Fruit fly (Drosophila melanogaster) whole organism, embryonic: ENCODE measurements around the gene CG12020.

ENCODE experiments used
- Abd-B ChIP-seq: fragments of 200-800 bp; sonication (Bioruptor generic); optimal IDR thresholded peaks from 2 replicates; lab custom pipeline; 2018; ENCODE audit warnings: missing biosample characterization, mild to moderate bottlenecking, missing genetic modification characterization, moderate library complexity
- Bdp1 ChIP-seq: fragments of 200-800 bp; sonication (Bioruptor generic); optimal IDR thresholded peaks from 3 replicates; lab custom pipeline; 2016; ENCODE audit warnings: missing biosample characterization, missing genetic modification characterization
- CG10267 ChIP-seq: fragments of 200-800 bp; sonication (Bioruptor generic); optimal IDR thresholded peaks from 2 replicates; lab custom pipeline; 2018; ENCODE audit warnings: missing biosample characterization, mild to moderate bottlenecking, missing genetic modification characterization, moderate library complexity
- CG10431 ChIP-seq: fragments of 200-800 bp; sonication (Bioruptor generic); optimal IDR thresholded peaks from 3 replicates; lab custom pipeline; 2018; ENCODE audit warnings: missing biosample characterization, mild to moderate bottlenecking, missing genetic modification characterization
- CG13123 ChIP-seq: fragments of 200-800 bp; sonication (Bioruptor generic); optimal IDR thresholded peaks from 2 replicates; lab custom pipeline; 2016; ENCODE audit warnings: missing biosample characterization, missing genetic modification characterization
- CG13287 ChIP-seq: fragments of 200-800 bp; sonication (Bioruptor generic); IDR thresholded peaks from 2 replicates; pipeline ENCODE4 v1.3.6; 2022; ENCODE audit warnings: missing biosample characterization, missing genetic modification characterization; ENCODE audit not compliant: partially characterized antibody
- CG1792 ChIP-seq: fragments of 200-800 bp; sonication (Bioruptor generic); optimal IDR thresholded peaks from 2 replicates; lab custom pipeline; 2016; ENCODE audit warnings: missing biosample characterization, missing genetic modification characterization
- CG30020 ChIP-seq: fragments of 200-800 bp; optimal IDR thresholded peaks from 2 replicates; lab custom pipeline; 2019; ENCODE audit warnings: missing biosample characterization, mild to moderate bottlenecking, missing genetic modification characterization, moderate library complexity
- CG34224 ChIP-seq: fragments of 200-800 bp; sonication (Bioruptor generic); IDR thresholded peaks from 3 replicates; pipeline ENCODE4 v1.3.6; 2022; ENCODE audit warnings: missing biosample characterization, missing genetic modification characterization; ENCODE audit not compliant: partially characterized antibody
- CG34376 ChIP-seq: fragments of 200-800 bp; sonication (Bioruptor generic); optimal IDR thresholded peaks from 2 replicates; lab custom pipeline; 2018; ENCODE audit warnings: missing biosample characterization, mild to moderate bottlenecking, missing genetic modification characterization
- CG3847 ChIP-seq: fragments of 200-800 bp; sonication (Bioruptor generic); IDR thresholded peaks from 2 replicates; pipeline ENCODE4 v1.3.6; 2022; ENCODE audit warnings: missing biosample characterization, missing genetic modification characterization
- CG6791 ChIP-seq: fragments of 200-800 bp; sonication (Bioruptor generic); IDR thresholded peaks from 3 replicates; pipeline ENCODE4 v1.3.6; 2022; ENCODE audit warnings: missing biosample characterization, missing genetic modification characterization; ENCODE audit not compliant: partially characterized antibody
- CG9797 ChIP-seq: fragments of 200-800 bp; sonication (Bioruptor generic); optimal IDR thresholded peaks from 3 replicates; lab custom pipeline; 2018; ENCODE audit warnings: missing biosample characterization, mild to moderate bottlenecking, missing genetic modification characterization
- CHES-1-like ChIP-seq: fragments of 200-800 bp; sonication (Bioruptor generic); optimal IDR thresholded peaks from 2 replicates; lab custom pipeline; 2016; ENCODE audit warnings: missing biosample characterization, missing genetic modification characterization
- CTCF ChIP-seq: fragments of 200-800 bp; sonication (Bioruptor generic); optimal IDR thresholded peaks from 2 replicates; lab custom pipeline; 2017; ENCODE audit warnings: missing biosample characterization, mild to moderate bottlenecking, missing genetic modification characterization, moderate library complexity
- CoRest ChIP-seq: fragments of 200-800 bp; sonication (Bioruptor generic); optimal IDR thresholded peaks from 3 replicates; lab custom pipeline; 2018; ENCODE audit warnings: missing biosample characterization, mild to moderate bottlenecking, missing genetic modification characterization, moderate library complexity
- Dll ChIP-seq: fragments of 200-800 bp; sonication (Bioruptor generic); IDR thresholded peaks from 4 replicates; pipeline ENCODE4 v1.3.6; 2022; ENCODE audit warnings: missing biosample characterization, missing genetic modification characterization; ENCODE audit not compliant: partially characterized antibody
- Doc3 ChIP-seq: fragments of 200-800 bp; sonication (Bioruptor generic); IDR thresholded peaks from 3 replicates; pipeline ENCODE4 v1.3.6; 2022; ENCODE audit warnings: missing biosample characterization, missing genetic modification characterization; ENCODE audit not compliant: partially characterized antibody
- Eip74EF ChIP-seq, 2 experiments: fragments of 200-800 bp in 1 of 2; fragments of >200 bp in 1 of 2; sonication (Bioruptor generic) in 1 of 2; optimal IDR thresholded peaks; 2 replicates each; lab custom pipeline; 2017 to 2019; ENCODE audit warnings: missing biosample characterization in 2 of 2, missing genetic modification characterization in 2 of 2, mild to moderate bottlenecking in 1 of 2, moderate library complexity in 1 of 2
- Elba2 ChIP-seq: fragments of 200-800 bp; sonication (Bioruptor generic); optimal IDR thresholded peaks from 3 replicates; lab custom pipeline; 2016; ENCODE audit warnings: missing biosample characterization, missing genetic modification characterization
- Ets97D ChIP-seq: fragments of 200-800 bp; sonication (Bioruptor generic); optimal IDR thresholded peaks from 3 replicates; lab custom pipeline; 2016; ENCODE audit warnings: missing biosample characterization, missing genetic modification characterization
- HLH4C ChIP-seq: fragments of 200-800 bp; sonication (Bioruptor generic); IDR thresholded peaks from 3 replicates; pipeline ENCODE4 v1.3.6; 2022; ENCODE audit warnings: missing biosample characterization, missing genetic modification characterization; ENCODE audit not compliant: partially characterized antibody
- HmgZ ChIP-seq: fragments of 200-800 bp; sonication (Bioruptor generic); optimal IDR thresholded peaks from 2 replicates; lab custom pipeline; 2018; ENCODE audit warnings: missing biosample characterization, mild to moderate bottlenecking, missing genetic modification characterization
- Lhr ChIP-seq: fragments of 200-800 bp; sonication (Bioruptor generic); optimal IDR thresholded peaks from 3 replicates; lab custom pipeline; 2017; ENCODE audit warnings: mild to moderate bottlenecking, missing biosample characterization, missing genetic modification reagents, missing genetic modification characterization
- MBD-R2 ChIP-seq: fragments of 200-800 bp; sonication (Bioruptor generic); IDR thresholded peaks from 2 replicates; pipeline ENCODE4 v1.3.6; 2022; ENCODE audit warnings: missing biosample characterization, missing genetic modification characterization
- MESR4 ChIP-seq: fragments of 200-800 bp; sonication (Bioruptor generic); optimal IDR thresholded peaks from 2 replicates; lab custom pipeline; 2018; ENCODE audit warnings: missing biosample characterization, mild to moderate bottlenecking, missing genetic modification characterization, moderate library complexity
- Mad ChIP-seq: fragments of 200-800 bp; sonication (Bioruptor generic); optimal IDR thresholded peaks from 2 replicates; lab custom pipeline; 2016; ENCODE audit warnings: missing biosample characterization, missing genetic modification characterization
- Med ChIP-seq: fragments of 200-800 bp; sonication (Bioruptor generic); peaks from one replicate; lab custom pipeline; 2016; ENCODE audit warnings: missing biosample characterization, missing genetic modification characterization, mild to moderate bottlenecking, inconsistent platforms, moderate library complexity
- Meics ChIP-seq: fragments of 200-800 bp; sonication (Bioruptor generic); optimal IDR thresholded peaks from 2 replicates; lab custom pipeline; 2017; ENCODE audit warnings: missing biosample characterization, mild to moderate bottlenecking, missing genetic modification characterization
- NC2β ChIP-seq: fragments of 200-800 bp; sonication (Bioruptor generic); optimal IDR thresholded peaks from 2 replicates; lab custom pipeline; 2016; ENCODE audit warnings: missing biosample characterization, missing genetic modification characterization
- Pdp1 ChIP-seq, 2 experiments: fragments of 200-800 bp; sonication (Bioruptor generic); optimal IDR thresholded peaks; 3 replicates each; lab custom pipeline; 2016; ENCODE audit warnings: missing biosample characterization in 2 of 2, missing genetic modification characterization in 2 of 2, mild to moderate bottlenecking in 1 of 2, moderate library complexity in 1 of 2
- Rx ChIP-seq: fragments of 200-800 bp; sonication (Bioruptor generic); IDR thresholded peaks from 2 replicates; pipeline ENCODE4 v1.3.6; 2022; ENCODE audit warnings: missing biosample characterization, missing genetic modification characterization
- Sry-δ ChIP-seq: fragments of 200-800 bp; sonication (Bioruptor generic); optimal IDR thresholded peaks from 2 replicates; lab custom pipeline; 2016; ENCODE audit warnings: missing biosample characterization, missing genetic modification characterization
- YL-1 ChIP-seq: fragments of 200-800 bp; sonication (Bioruptor generic); optimal IDR thresholded peaks from 3 replicates; lab custom pipeline; 2017; ENCODE audit warnings: missing biosample characterization, mild to moderate bottlenecking, missing genetic modification characterization
- amos ChIP-seq: fragments of 200-800 bp; sonication (Bioruptor generic); IDR thresholded peaks from 2 replicates; pipeline ENCODE4 v1.3.6; 2022; ENCODE audit warnings: missing biosample characterization, missing genetic modification characterization; ENCODE audit not compliant: partially characterized antibody
- crol ChIP-seq: fragments of 200-800 bp; sonication (Bioruptor generic); IDR thresholded peaks from 2 replicates; pipeline ENCODE4 v1.3.6; 2022; ENCODE audit warnings: missing biosample characterization, missing genetic modification characterization
- crp ChIP-seq, 2 experiments: fragments of 200-800 bp; sonication (Bioruptor generic); optimal IDR thresholded peaks; 2 replicates in 1 of 2; 3 replicates in 1 of 2; lab custom pipeline; 2017; ENCODE audit warnings: missing biosample characterization in 2 of 2, missing genetic modification characterization in 2 of 2, mild to moderate bottlenecking in 1 of 2, moderate library complexity in 1 of 2
- ken ChIP-seq: fragments of 200-800 bp; sonication (Bioruptor generic); IDR thresholded peaks from 3 replicates; pipeline ENCODE4 v1.3.6; 2022; ENCODE audit warnings: missing biosample characterization, missing genetic modification characterization
- mirr ChIP-seq: fragments of 200-800 bp; sonication (Bioruptor generic); optimal IDR thresholded peaks from 3 replicates; lab custom pipeline; 2018; ENCODE audit warnings: missing biosample characterization, mild to moderate bottlenecking, missing genetic modification characterization
- nerfin-1 ChIP-seq: fragments of 200-800 bp; sonication (Bioruptor generic); optimal IDR thresholded peaks from 3 replicates; lab custom pipeline; 2019; ENCODE audit warnings: missing biosample characterization, mild to moderate bottlenecking, missing genetic modification characterization, moderate library complexity
- otp ChIP-seq: fragments of 200-800 bp; sonication (Bioruptor generic); IDR thresholded peaks from 3 replicates; pipeline ENCODE4, ENCODE4 v1.3.6; 2022; ENCODE audit warnings: missing biosample characterization, missing genetic modification characterization
- repo ChIP-seq: fragments of 200-800 bp; sonication (Bioruptor generic); optimal IDR thresholded peaks from 2 replicates; lab custom pipeline; 2016; ENCODE audit warnings: missing biosample characterization, missing genetic modification characterization
- sd ChIP-seq: fragments of 200-800 bp; sonication (Bioruptor generic); optimal IDR thresholded peaks from 3 replicates; lab custom pipeline; 2018; ENCODE audit warnings: missing biosample characterization, mild to moderate bottlenecking, missing genetic modification characterization, moderate library complexity
- sna ChIP-seq: fragments of 200-800 bp; sonication (Bioruptor generic); IDR thresholded peaks from 2 replicates; pipeline ENCODE4 v1.3.6; 2022; ENCODE audit warnings: missing biosample characterization, missing genetic modification characterization; ENCODE audit not compliant: partially characterized antibody
- ssp ChIP-seq: fragments of 200-800 bp; sonication (Bioruptor generic); IDR thresholded peaks from 2 replicates; pipeline ENCODE4 v1.3.6; 2022; ENCODE audit warnings: missing biosample characterization, missing genetic modification characterization
- stwl ChIP-seq: fragments of 200-800 bp; sonication (Bioruptor generic); optimal IDR thresholded peaks from 3 replicates; lab custom pipeline; 2018; ENCODE audit warnings: missing biosample characterization, mild to moderate bottlenecking, missing genetic modification characterization, moderate library complexity
- trem ChIP-seq: fragments of 200-800 bp; optimal IDR thresholded peaks from 3 replicates; lab custom pipeline; 2019; ENCODE audit warnings: missing biosample characterization, mild to moderate bottlenecking, missing genetic modification characterization, moderate library complexity
- unc-4 ChIP-seq: fragments of 200-800 bp; sonication (Bioruptor generic); IDR thresholded peaks from 2 replicates; pipeline ENCODE4 v1.3.6; 2022; ENCODE audit warnings: missing biosample characterization, missing genetic modification characterization; ENCODE audit not compliant: partially characterized antibody

CG12020 gene

dm6 chr3L:1798649-1799048 is 1.5 kb downstream of the CG12020 start, which contains the start of gene Patj (continued):
- TF ChIP-seq sd (tag; lab: Kevin White, UChicago), result peak; percentile 93
- no peak for TF ChIP-seq Bdp1
- TF ChIP-seq unc-4 (GFP tag; lab: Robert Waterston, UW), result peak; percentile 55
- peak; percentile 66 for TF ChIP-seq CG3847
- TF ChIP-seq crol (GFP tag; lab: Robert Waterston, UW), result no peak
- no peak for TF ChIP-seq repo
- TF ChIP-seq CG10267 (tag; lab: Kevin White, UChicago), result peak; percentile 2
- peak; percentile 24 for TF ChIP-seq Ets97D (GFP tag; lab: Kevin White, UChicago)
- no peak for TF ChIP-seq Doc3 (GFP tag; lab: Robert Waterston, UW)
- TF ChIP-seq CG6791 (GFP tag; lab: Robert Waterston, UW), result no peak
- peak; percentile 50; the same call in 1 of the 2 replicates for TF ChIP-seq sna (GFP tag; lab: Robert Waterston, UW)
- TF ChIP-seq Sry-δ (GFP tag; lab: Kevin White, UChicago), result peak; percentile 48
- TF ChIP-seq nerfin-1 (tag; lab: Kevin White, UChicago), result peak; percentile 21
- TF ChIP-seq HLH4C (GFP tag; lab: Robert Waterston, UW), result peak; percentile 24; the same call in 1 of the 3 replicates
- peak; percentile 47 for TF ChIP-seq otp (GFP tag; lab: Robert Waterston, UW)
- TF ChIP-seq Eip74EF (GFP tag; optimal IDR thresholded peaks at IDR 0.05; lab: Kevin White, UChicago), result no peak
- TF ChIP-seq Med, result peak; percentile 23
- TF ChIP-seq CTCF (GFP tag; lab: Kevin White, UChicago), result peak; percentile 49
- TF ChIP-seq amos (GFP tag; lab: Robert Waterston, UW), result peak; percentile 53; the same call in 1 of the 2 replicates
- no peak for TF ChIP-seq Meics (GFP tag; lab: Kevin White, UChicago)
- no peak for TF ChIP-seq CG10431

dm6 chr3L:1802802-1803201 is 5.7 kb downstream of the CG12020 start, which contains the start of the genes JTBR and CG42676:
JTBR (minus strand) TSS chr3L:1802856.
CG42676 (plus strand) TSS chr3L:1803107.
- TF ChIP-seq CG30020 (tag; lab: Kevin White, UChicago), result peak; percentile 25
- peak; percentile 75 for TF ChIP-seq stwl (tag; lab: Kevin White, UChicago)
- peak in 1 of 2 experiments; percentile 45 for TF ChIP-seq Pdp1 (GFP tag; optimal IDR thresholded peaks at IDR 0.05; lab: Kevin White, UChicago)
- peak; percentile 73 for TF ChIP-seq CG13287 (GFP tag; lab: Robert Waterston, UW)
- peak; percentile 16 for TF ChIP-seq NC2β (GFP tag; lab: Kevin White, UChicago)
- 0 out of 2 replicates have a peak, but pooled peaks have one; percentile 33 for TF ChIP-seq sna (GFP tag; lab: Robert Waterston, UW)
- TF ChIP-seq CG34224 (GFP tag; lab: Robert Waterston, UW), result peak; percentile 62; the same call in 2 of the 3 replicates
- TF ChIP-seq crp (GFP tag; optimal IDR thresholded peaks at IDR 0.05; lab: Kevin White, UChicago), result peak in 1 of 2 experiments; percentile 52
- TF ChIP-seq CG13123, result no peak
- TF ChIP-seq MBD-R2 (GFP tag; lab: Robert Waterston, UW), result peak; percentile 82; the same call in 1 of the 2 replicates
- TF ChIP-seq CG9797 (GFP tag; lab: Kevin White, UChicago), result peak; percentile 87
- peak; percentile 39; the same call in 1 of the 4 replicates for TF ChIP-seq Dll (GFP tag; lab: Robert Waterston, UW)
- no peak for TF ChIP-seq CG1792 (GFP tag; lab: Kevin White, UChicago)
- peak; percentile 57 for TF ChIP-seq Elba2 (GFP tag; lab: Kevin White, UChicago)
- peak; percentile 94 for TF ChIP-seq YL-1 (GFP tag; lab: Kevin White, UChicago)
- TF ChIP-seq Lhr (GFP tag; lab: Kevin White, UChicago), result peak; percentile 75
- peak; percentile 61 for TF ChIP-seq trem (tag; lab: Kevin White, UChicago)
- no peak for TF ChIP-seq ken
- peak; percentile 42 for TF ChIP-seq CoRest (tag; lab: Kevin White, UChicago)
- no peak for TF ChIP-seq ssp
- peak; percentile 42 for TF ChIP-seq Abd-B (GFP tag; lab: Kevin White, UChicago)
- TF ChIP-seq nerfin-1 (tag; lab: Kevin White, UChicago), result peak; percentile 24
- no peak for TF ChIP-seq Mad (GFP tag; lab: Kevin White, UChicago)
- peak; percentile 29 for TF ChIP-seq CG34376 (GFP tag; lab: Kevin White, UChicago)
- no peak for TF ChIP-seq mirr
- peak; percentile 53 for TF ChIP-seq CHES-1-like (GFP tag; lab: Kevin White, UChicago)
- TF ChIP-seq HmgZ (tag; lab: Kevin White, UChicago), result peak; percentile 28
- peak; percentile 16 for TF ChIP-seq MESR4 (GFP tag; lab: Kevin White, UChicago)
- TF ChIP-seq Rx (GFP tag; lab: Robert Waterston, UW), result no peak
